Worm (Caenorhabditis elegans) whole organism, midembryonic: ENCODE measurements around the gene C14A4.9.

ENCODE experiments used
- T22C8.4 ChIP-seq: fragments of 200-800 bp; sonication (Bioruptor generic); IDR thresholded peaks from 2 replicates; pipeline ENCODE4 v1.3.6; 2022; ENCODE audit warnings: missing genetic modification characterization, missing compliant biosample characterization
- flt-1 ChIP-seq: fragments of 200-800 bp; sonication (Bioruptor generic); IDR thresholded peaks from 2 replicates; pipeline ENCODE4 v1.3.6; 2022; ENCODE audit warnings: missing genetic modification characterization, missing compliant biosample characterization
- med-1 ChIP-seq: sonication (generic microtip); optimal IDR thresholded peaks from 2 replicates; lab custom pipeline; 2017; ENCODE audit warnings: missing genetic modification characterization, mild to moderate bottlenecking, missing compliant biosample characterization, antibody characterized with exemption, missing genetic modification reagents; ENCODE audit not compliant: insufficient read depth
- ref-1 ChIP-seq: fragments of 200-800 bp; sonication (Bioruptor generic); conservative IDR thresholded peaks from 2 replicates; pipeline ENCODE4 v1.3.6; 2022; ENCODE audit warnings: missing genetic modification reagents, missing genetic modification characterization, missing compliant biosample characterization
- tab-1 ChIP-seq: fragments of 200-800 bp; sonication (Bioruptor generic); IDR thresholded peaks from 2 replicates; pipeline ENCODE4 v1.3.6; 2022; ENCODE audit warnings: missing genetic modification characterization, missing compliant biosample characterization
- ztf-23 ChIP-seq: fragments of 200-800 bp; sonication (Bioruptor generic); IDR thresholded peaks from 2 replicates; pipeline ENCODE4 v1.3.6; 2022; ENCODE audit warnings: missing genetic modification reagents, missing genetic modification characterization, missing compliant biosample characterization
- ztf-29 ChIP-seq: fragments of 200-800 bp; sonication (Bioruptor generic); IDR thresholded peaks from 2 replicates; pipeline ENCODE4 v1.3.6; 2022; ENCODE audit warnings: missing genetic modification reagents, missing genetic modification characterization, missing compliant biosample characterization

ce11 chrII:10570302-10570701 lies 28.8 kb upstream of the C14A4.9 start, which contains the start of gene txt-13:
- no peak for TF ChIP-seq flt-1 (GFP tag; lab: Robert Waterston, UW)
- TF ChIP-seq ref-1 (GFP tag; lab: Robert Waterston, UW), result no peak
- no peak for TF ChIP-seq med-1
- TF ChIP-seq tab-1 (GFP tag; lab: Robert Waterston, UW), result no peak
- TF ChIP-seq ztf-29 (GFP tag; lab: Robert Waterston, UW), result no peak
- no peak for TF ChIP-seq T22C8.4 (GFP tag; lab: Robert Waterston, UW)
- TF ChIP-seq ztf-23 (GFP tag; lab: Robert Waterston, UW), result no peak
